Fruit fly (Drosophila melanogaster) whole organism, wandering third instar larva: ENCODE data around the gene CG31740.

Experiments used
- CG9705 ChIP-seq: fragments of 200-800 bp; sonication (Bioruptor generic); optimal IDR thresholded peaks from 2 replicates; lab custom pipeline; 2018; ENCODE audit warnings: missing biosample characterization, mild to moderate bottlenecking, missing genetic modification characterization
- CrebA ChIP-seq: fragments of 200-800 bp; sonication (Bioruptor generic); optimal IDR thresholded peaks from 2 replicates; lab custom pipeline; 2016; ENCODE audit warnings: missing biosample characterization, mild to moderate bottlenecking, missing genetic modification characterization, borderline replicate concordance
- GATAd ChIP-seq: sonication (Bioruptor generic); optimal IDR thresholded peaks from 2 replicates; lab custom pipeline; 2016; ENCODE audit warnings: missing biosample characterization, missing genetic modification characterization
- Hr78 ChIP-seq: fragments of >200 bp; optimal IDR thresholded peaks from 2 replicates; lab custom pipeline; 2017; ENCODE audit warnings: missing biosample characterization, missing genetic modification characterization
- Jra ChIP-seq: sonication (Bioruptor generic); optimal IDR thresholded peaks from 2 replicates; lab custom pipeline; 2016; ENCODE audit warnings: missing biosample characterization, missing genetic modification characterization
- Mio ChIP-seq: sonication (Bioruptor generic); optimal IDR thresholded peaks from 2 replicates; lab custom pipeline; 2016; ENCODE audit warnings: missing biosample characterization, missing genetic modification characterization
- Myc ChIP-seq: fragments of >200 bp; optimal IDR thresholded peaks from 2 replicates; lab custom pipeline; 2017
- N ChIP-seq: fragments of >200 bp; optimal IDR thresholded peaks from 2 replicates; lab custom pipeline; 2018; ENCODE audit warnings: missing biosample characterization, missing external identifiers, missing genetic modification characterization
- OdsH ChIP-seq: fragments of 200-800 bp; sonication (Bioruptor generic); optimal IDR thresholded peaks from 2 replicates; lab custom pipeline; 2016; ENCODE audit warnings: missing biosample characterization, mild to moderate bottlenecking, missing genetic modification characterization
- Rel ChIP-seq, 2 experiments: fragments of 200-800 bp; sonication (Bioruptor generic) in 1 of 2; optimal IDR thresholded peaks; 2 replicates in 1 of 2; 3 replicates in 1 of 2; lab custom pipeline; 2016 to 2019; ENCODE audit warnings: mild to moderate bottlenecking in 2 of 2, missing biosample characterization in 2 of 2, missing genetic modification characterization in 2 of 2, moderate library complexity in 1 of 2
- Sp1 ChIP-seq: fragments of 200-800 bp; sonication (Bioruptor generic); optimal IDR thresholded peaks from 3 replicates; lab custom pipeline; 2019; ENCODE audit warnings: missing biosample characterization, mild to moderate bottlenecking, missing genetic modification characterization, moderate library complexity
- Vsx2 ChIP-seq: fragments of 200-300, 225-300 bp; sonication (Bioruptor generic); optimal IDR thresholded peaks from 2 replicates; lab custom pipeline; 2018; ENCODE audit warnings: missing biosample characterization, missing genetic modification characterization; ENCODE audit not compliant: partially characterized antibody
- br ChIP-seq: fragments of 200-800 bp; sonication (Bioruptor generic); optimal IDR thresholded peaks from 2 replicates; lab custom pipeline; 2016; ENCODE audit warnings: missing biosample characterization, missing genetic modification characterization
- brk ChIP-seq: fragments of 200-800 bp; sonication (Bioruptor generic); optimal IDR thresholded peaks from 2 replicates; lab custom pipeline; 2016; ENCODE audit warnings: missing biosample characterization, mild to moderate bottlenecking, missing genetic modification characterization
- dmrt93B ChIP-seq: fragments of 200-800 bp; sonication (Bioruptor generic); optimal IDR thresholded peaks from 2 replicates; lab custom pipeline; 2018; ENCODE audit warnings: missing biosample characterization, mild to moderate bottlenecking, missing genetic modification characterization
- dsf ChIP-seq: sonication (Bioruptor generic); optimal IDR thresholded peaks from 2 replicates; lab custom pipeline; 2016; ENCODE audit warnings: missing biosample characterization, missing genetic modification characterization, borderline replicate concordance
- foxo ChIP-seq, 2 experiments: fragments of 200-800 bp; sonication (Bioruptor generic); optimal IDR thresholded peaks; 2 replicates in 1 of 2; 3 replicates in 1 of 2; lab custom pipeline; 2016 to 2017; ENCODE audit warnings: missing biosample characterization in 2 of 2, missing genetic modification characterization in 2 of 2
- h ChIP-seq: fragments of 200-800 bp; sonication (Bioruptor generic); optimal IDR thresholded peaks from 3 replicates; lab custom pipeline; 2016; ENCODE audit warnings: missing biosample characterization, mild to moderate bottlenecking, missing genetic modification characterization
- jim ChIP-seq: fragments of 175-275, 200-325 bp; sonication (Bioruptor generic); optimal IDR thresholded peaks from 2 replicates; lab custom pipeline; 2016; ENCODE audit warnings: missing biosample characterization, mild to moderate bottlenecking, missing genetic modification characterization
- lola ChIP-seq: fragments of >200 bp; optimal IDR thresholded peaks from 2 replicates; lab custom pipeline; 2017; ENCODE audit warnings: missing biosample characterization, missing genetic modification characterization
- pan ChIP-seq: fragments of >200 bp; optimal IDR thresholded peaks from 2 replicates; lab custom pipeline; 2017
- rgr ChIP-seq: fragments of 200-800 bp; sonication (Bioruptor generic); optimal IDR thresholded peaks from 3 replicates; lab custom pipeline; 2016; ENCODE audit warnings: missing biosample characterization, mild to moderate bottlenecking, missing genetic modification characterization
- sage ChIP-seq: fragments of 200-800 bp; sonication (Bioruptor generic); optimal IDR thresholded peaks from 2 replicates; lab custom pipeline; 2016; ENCODE audit warnings: missing biosample characterization, mild to moderate bottlenecking, missing genetic modification characterization
- sv ChIP-seq: fragments of 200-800 bp; sonication (Bioruptor generic); optimal IDR thresholded peaks from 3 replicates; lab custom pipeline; 2016; ENCODE audit warnings: missing biosample characterization, missing genetic modification characterization
- tai ChIP-seq: sonication (Bioruptor generic); optimal IDR thresholded peaks from 2 replicates; lab custom pipeline; 2016; ENCODE audit warnings: missing biosample characterization, missing genetic modification characterization
- usp ChIP-seq: fragments of >200 bp; optimal IDR thresholded peaks from 2 replicates; lab custom pipeline; 2017; ENCODE audit warnings: missing biosample characterization, missing genetic modification characterization

Gene CG31740

dm6 chr2L:18011375-18011774 is 2.6 kb downstream of the CG31740 start, which contains the start of gene elfless:
Gene elfless, minus strand, starts transcription at chr2L:18011475.
- TF ChIP-seq usp (GFP tag; lab: Kevin White, UChicago) (no peak), sage (GFP tag; lab: Kevin White, UChicago) (no peak), sv (no peak), N (no peak), jim (no peak), Rel (GFP tag; optimal IDR thresholded peaks at IDR 0.05; lab: Kevin White, UChicago) (no peak), Rel (tag; optimal IDR thresholded peaks at IDR 0.05; lab: Kevin White, UChicago) (no peak), br (GFP tag; lab: Kevin White, UChicago) (no peak), brk (GFP tag; lab: Kevin White, UChicago) (no peak), Sp1 (GFP tag; lab: Kevin White, UChicago) (no peak), h (no peak), CrebA (GFP tag; lab: Kevin White, UChicago) (no peak), CG9705 (GFP tag; lab: Kevin White, UChicago) (no peak), dmrt93B (no peak), Myc (no peak), lola (GFP tag; lab: Kevin White, UChicago) (no peak), OdsH (GFP tag; lab: Kevin White, UChicago) (no peak), dsf (no peak), Vsx2 (GFP tag; lab: Kevin White, UChicago) (no peak), Jra (GFP tag; lab: Kevin White, UChicago) (no peak)

DNA sequence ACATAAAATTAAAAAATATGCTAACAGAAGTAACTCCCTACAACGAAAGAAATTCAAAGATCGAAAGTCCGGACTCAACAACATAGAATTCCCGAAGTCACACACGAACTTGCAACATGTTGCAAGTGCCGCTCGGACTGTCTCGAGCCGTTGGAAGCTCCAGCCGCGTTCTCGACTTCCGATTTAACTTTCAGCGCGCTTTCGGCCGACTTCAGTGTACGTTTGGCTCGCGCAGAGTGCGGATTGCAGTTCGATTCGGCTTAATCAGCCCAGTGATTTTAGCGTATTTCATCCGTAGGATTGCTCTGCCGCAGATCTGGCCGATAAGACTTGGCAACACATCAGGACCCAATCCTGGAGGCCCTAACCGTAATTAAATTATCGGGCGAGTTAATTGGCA is 3.4 kb downstream of the CG31740 start, which contains the start of gene rdo:
rdo (plus strand) TSS at position 213 of the 400 bp plus-strand sequence.
- TF ChIP-seq rgr (GFP tag; lab: Kevin White, UChicago) (no peak), Rel (GFP tag; optimal IDR thresholded peaks at IDR 0.05; lab: Kevin White, UChicago) (no peak), Rel (tag; optimal IDR thresholded peaks at IDR 0.05; lab: Kevin White, UChicago) (no peak), N (no peak), tai (GFP tag; lab: Kevin White, UChicago) (no peak), Myc (no peak), Hr78 (GFP tag; lab: Kevin White, UChicago) (no peak), foxo (GFP tag; optimal IDR thresholded peaks at IDR 0.05; lab: Kevin White, UChicago) (no peak), pan (lab: Kevin White, UChicago) (no peak), br (GFP tag; lab: Kevin White, UChicago) (no peak)

DNA sequence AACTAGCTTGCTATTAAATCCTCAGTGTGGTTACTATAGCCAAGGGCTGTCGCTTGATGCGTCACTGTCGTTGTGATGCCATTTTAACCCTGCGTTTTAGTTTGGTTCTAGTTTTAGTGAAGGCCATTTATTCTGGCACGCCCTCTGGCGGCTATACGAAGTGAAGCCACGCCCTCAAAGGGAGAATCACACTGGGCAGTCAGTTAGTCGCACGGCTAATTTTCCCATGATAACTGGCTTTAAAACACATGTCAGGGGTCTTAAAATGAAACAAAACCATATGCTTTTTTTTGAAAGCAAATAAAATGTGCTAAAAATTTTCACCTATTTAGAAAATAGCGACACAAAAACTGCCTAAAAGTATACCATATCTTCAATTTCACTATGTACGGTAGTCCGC is 24.0 kb downstream of the CG31740 start:
- no peak for TF ChIP-seq Mio
- TF ChIP-seq GATAd (GFP tag; lab: Kevin White, UChicago) = no peak
- TF ChIP-seq Myc = no peak
- no peak for TF ChIP-seq usp (GFP tag; lab: Kevin White, UChicago)
